Worm (Caenorhabditis elegans): Measurements from ENCODE around the gene kap-1.

DNA sequence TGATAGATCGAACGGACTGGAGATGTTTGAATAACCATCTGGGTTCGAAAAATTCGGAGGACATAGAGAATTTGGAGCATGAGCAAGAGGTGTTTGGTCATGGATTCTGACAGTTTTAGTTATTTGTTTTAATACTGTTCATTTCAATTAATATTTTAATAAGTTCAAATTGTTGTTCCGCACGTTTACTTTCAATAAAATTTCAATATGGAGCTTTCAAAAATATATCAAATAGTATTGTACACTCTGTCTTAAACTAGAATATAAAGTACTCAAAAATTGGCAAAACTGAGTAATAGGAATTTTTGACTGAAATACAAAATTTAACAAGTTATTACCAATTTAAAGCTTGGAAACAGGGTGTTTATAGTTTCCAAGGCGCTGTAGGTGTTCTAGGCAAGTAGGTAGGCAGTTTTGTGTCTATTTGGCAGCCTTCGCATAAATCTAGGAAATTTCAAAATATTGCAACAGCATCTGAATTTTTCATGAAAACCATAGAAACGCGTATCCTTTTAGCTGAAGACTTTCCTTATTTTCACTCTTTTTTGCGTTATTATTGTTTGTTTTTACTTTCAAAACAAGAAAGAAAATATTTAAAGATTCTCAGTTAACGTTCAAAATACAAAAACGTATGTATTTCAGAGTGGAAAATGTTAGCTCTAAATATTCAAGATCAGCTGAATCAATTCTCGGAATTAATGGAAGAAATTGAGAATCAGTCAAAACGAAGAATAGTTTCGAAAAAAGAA is 28.6 kb downstream of the kap-1 start, which contains the start of the genes T20B12.5 and T20B12.4:
- TF ChIP-seq fkh-6 (tag; optimal IDR thresholded peaks at IDR 0.05) (no peak), pat-9 (tag; optimal IDR thresholded peaks at IDR 0.05) (no peak), pag-3 (tag; optimal IDR thresholded peaks at IDR 0.05; ENCODE audit: borderline replicate concordance) (no peak)

Data from whole organism, late embryonic.